Worm (Caenorhabditis elegans) whole organism, L1 larva: Measurements from ENCODE around the gene moe-3.

Experiments used
- C34B4.2 ChIP-seq: sonication (generic microtip); optimal IDR thresholded peaks from 2 replicates; lab custom pipeline; 2017; ENCODE audit warnings: mild to moderate bottlenecking, missing genetic modification characterization, missing compliant biosample characterization
- Y116A8C.19 ChIP-seq: sonication (generic microtip); optimal IDR thresholded peaks from 2 replicates; lab custom pipeline; 2016; ENCODE audit warnings: missing compliant biosample characterization, missing genetic modification characterization, borderline replicate concordance
- aha-1 ChIP-seq: fragments of 150-350 bp; optimal IDR thresholded peaks from 2 replicates; lab custom pipeline; 2014; ENCODE audit warnings: missing biosample characterization, missing genetic modification characterization
- alr-1 ChIP-seq: fragments of 200-800 bp; sonication (Bioruptor generic); optimal IDR thresholded peaks from 2 replicates; lab custom pipeline; 2018; ENCODE audit warnings: borderline replicate concordance, mild to moderate bottlenecking, missing genetic modification characterization, missing compliant biosample characterization
- aly-2 ChIP-seq: fragments of 150-350 bp; optimal IDR thresholded peaks from 2 replicates; lab custom pipeline; 2014; ENCODE audit warnings: missing biosample characterization, missing genetic modification characterization
- ceh-8 ChIP-seq: fragments of 200-800 bp; sonication (Bioruptor generic); optimal IDR thresholded peaks from 2 replicates; lab custom pipeline; 2018; ENCODE audit warnings: mild to moderate bottlenecking, missing genetic modification characterization, moderate library complexity, missing compliant biosample characterization
- ceh-82 ChIP-seq, 3 experiments: fragments of 150-350 bp in 1 of 3; sonication (generic microtip) in 2 of 3; optimal IDR thresholded peaks; 2 replicates each; lab custom pipeline; 2014 to 2017; ENCODE audit warnings: missing biosample characterization in 3 of 3, missing genetic modification characterization in 3 of 3
- ceh-88 ChIP-seq: fragments of 200-800 bp; sonication (Bioruptor generic); IDR thresholded peaks from 2 replicates; pipeline ENCODE4 v1.3.6; 2022; ENCODE audit warnings: missing genetic modification characterization, missing compliant biosample characterization
- dpl-1 ChIP-seq, 3 experiments: fragments of 150-350 bp in 2 of 3; sonication (generic microtip) in 1 of 3; optimal IDR thresholded peaks; 2 replicates each; lab custom pipeline; 2014 to 2017; ENCODE audit warnings: missing biosample characterization in 3 of 3, missing genetic modification characterization in 3 of 3, missing genetic modification reagents in 3 of 3
- dsc-1 ChIP-seq: sonication (generic microtip); optimal IDR thresholded peaks from 2 replicates; lab custom pipeline; 2016; ENCODE audit warnings: mild to moderate bottlenecking, missing genetic modification characterization, missing compliant biosample characterization
- efl-1 ChIP-seq, 4 experiments: fragments of 150-350 bp; optimal IDR thresholded peaks in 3 of 4; peaks in 1 of 4; 1 replicate in 1 of 4; 2 replicates in 3 of 4; lab custom pipeline; 2014; ENCODE audit warnings: missing biosample characterization in 2 of 4, missing genetic modification characterization in 2 of 4, missing genetic modification reagents in 2 of 4
- efl-3 ChIP-seq: fragments of 200-800 bp; sonication (Bioruptor generic); optimal IDR thresholded peaks from 2 replicates; lab custom pipeline; 2018; ENCODE audit warnings: mild to moderate bottlenecking, missing genetic modification characterization, missing compliant biosample characterization
- elt-3 ChIP-seq, 6 experiments: fragments of 150-350 bp in 1 of 6; sonication (generic microtip); optimal IDR thresholded peaks; 2 replicates each; lab custom pipeline; 2017 to 2018; ENCODE audit warnings: missing biosample characterization in 6 of 6, missing genetic modification characterization in 6 of 6, inconsistent platforms in 1 of 6
- fkh-10 ChIP-seq: sonication (generic microtip); optimal IDR thresholded peaks from 2 replicates; lab custom pipeline; 2017; ENCODE audit warnings: missing biosample characterization, missing genetic modification reagents, missing genetic modification characterization
- fkh-4 ChIP-seq: sonication (generic microtip); optimal IDR thresholded peaks from 2 replicates; lab custom pipeline; 2016; ENCODE audit warnings: missing compliant biosample characterization, missing genetic modification characterization, borderline replicate concordance
- fos-1 ChIP-seq: fragments of 150-350 bp; optimal IDR thresholded peaks from 2 replicates; lab custom pipeline; 2014; ENCODE audit warnings: missing biosample characterization, missing genetic modification characterization
- grh-1 ChIP-seq: fragments of 200-800 bp; sonication (Bioruptor generic); IDR thresholded peaks from 2 replicates; pipeline ENCODE4 v1.3.6; 2022; ENCODE audit warnings: missing genetic modification reagents, missing genetic modification characterization, missing compliant biosample characterization
- hlh-4 ChIP-seq: sonication (generic microtip); optimal IDR thresholded peaks from 2 replicates; lab custom pipeline; 2016; ENCODE audit warnings: mild to moderate bottlenecking, missing genetic modification characterization, missing compliant biosample characterization
- isw-1 ChIP-seq: fragments of 200-800 bp; sonication (Bioruptor generic); IDR thresholded peaks from 2 replicates; pipeline ENCODE4 v1.3.6; 2022; ENCODE audit warnings: missing genetic modification characterization, missing compliant biosample characterization
- jun-1 ChIP-seq: fragments of 150-350 bp; optimal IDR thresholded peaks from 2 replicates; lab custom pipeline; 2014; ENCODE audit warnings: missing biosample characterization, missing genetic modification reagents, missing genetic modification characterization
- lin-14 ChIP-seq: fragments of 200-800 bp; sonication (Bioruptor generic); optimal IDR thresholded peaks from 2 replicates; lab custom pipeline; 2018; ENCODE audit warnings: mild to moderate bottlenecking, missing genetic modification characterization, moderate library complexity, missing compliant biosample characterization
- lin-35 ChIP-seq, 2 experiments: fragments of 150-350 bp; optimal IDR thresholded peaks; 2 replicates each; lab custom pipeline; 2014; ENCODE audit warnings: missing biosample characterization in 2 of 2, missing genetic modification characterization in 2 of 2, missing genetic modification reagents in 2 of 2
- lin-39 ChIP-seq: fragments of 150-350 bp; optimal IDR thresholded peaks from 2 replicates; lab custom pipeline; 2014; ENCODE audit warnings: missing biosample characterization, missing genetic modification reagents, missing genetic modification characterization
- lir-3 ChIP-seq: sonication (generic microtip); optimal IDR thresholded peaks from 2 replicates; lab custom pipeline; 2016; ENCODE audit warnings: mild to moderate bottlenecking, missing genetic modification characterization, moderate library complexity, missing compliant biosample characterization; ENCODE audit not compliant: poor library complexity
- lsy-2 ChIP-seq, 2 experiments: fragments of 150-350 bp; optimal IDR thresholded peaks; 2 replicates each; lab custom pipeline; 2014; ENCODE audit warnings: missing biosample characterization in 2 of 2, missing genetic modification characterization in 2 of 2
- mdl-1 ChIP-seq, 2 experiments: fragments of 150-350 bp; optimal IDR thresholded peaks; 2 replicates each; lab custom pipeline; 2014 to 2017; ENCODE audit warnings: missing biosample characterization in 2 of 2, missing genetic modification characterization in 2 of 2, inconsistent platforms in 1 of 2
- mep-1 ChIP-seq: fragments of 150-350 bp; optimal IDR thresholded peaks from 2 replicates; lab custom pipeline; 2014; ENCODE audit warnings: missing biosample characterization, missing genetic modification characterization
- nhr-11 ChIP-seq: fragments of 150-350 bp; optimal IDR thresholded peaks from 2 replicates; lab custom pipeline; 2014; ENCODE audit warnings: missing biosample characterization, missing genetic modification characterization
- nhr-12 ChIP-seq: sonication (generic microtip); optimal IDR thresholded peaks from 2 replicates; lab custom pipeline; 2017; ENCODE audit warnings: missing biosample characterization, missing genetic modification characterization
- nhr-19 ChIP-seq: fragments of 200-800 bp; sonication (Bioruptor generic); conservative IDR thresholded peaks from 2 replicates; pipeline ENCODE4 v1.3.6; 2022; ENCODE audit warnings: missing genetic modification characterization, missing compliant biosample characterization
- nhr-20 ChIP-seq: sonication (generic microtip); optimal IDR thresholded peaks from 2 replicates; lab custom pipeline; 2016; ENCODE audit warnings: mild to moderate bottlenecking, missing genetic modification characterization, missing compliant biosample characterization
- nhr-28 ChIP-seq: fragments of 150-350 bp; optimal IDR thresholded peaks from 2 replicates; lab custom pipeline; 2014; ENCODE audit warnings: missing biosample characterization, missing genetic modification characterization
- nhr-47 ChIP-seq: sonication (generic microtip); optimal IDR thresholded peaks from 2 replicates; lab custom pipeline; 2016; ENCODE audit warnings: mild to moderate bottlenecking, missing genetic modification characterization, moderate library complexity, missing compliant biosample characterization
- nhr-71 ChIP-seq: sonication (generic microtip); optimal IDR thresholded peaks from 2 replicates; lab custom pipeline; 2016; ENCODE audit warnings: mild to moderate bottlenecking, missing genetic modification characterization, moderate library complexity, missing compliant biosample characterization
- nhr-77 ChIP-seq: fragments of 150-350 bp; optimal IDR thresholded peaks from 2 replicates; lab custom pipeline; 2014; ENCODE audit warnings: missing biosample characterization, missing genetic modification characterization
- nhr-84 ChIP-seq: sonication (generic microtip); optimal IDR thresholded peaks from 2 replicates; lab custom pipeline; 2017; ENCODE audit warnings: missing biosample characterization, missing genetic modification characterization
- nhr-85 ChIP-seq: sonication (generic microtip); peaks from one replicate; lab custom pipeline; 2016; ENCODE audit warnings: missing genetic modification characterization, inconsistent platforms, missing compliant biosample characterization
- pag-3 ChIP-seq: sonication (generic microtip); optimal IDR thresholded peaks from 2 replicates; lab custom pipeline; 2017; ENCODE audit warnings: missing genetic modification characterization, mild to moderate bottlenecking, missing compliant biosample characterization, antibody characterized with exemption, borderline replicate concordance; ENCODE audit not compliant: insufficient read depth
- pax-3 ChIP-seq: fragments of 200-800 bp; sonication (Bioruptor generic); optimal IDR thresholded peaks from 2 replicates; lab custom pipeline; 2018; ENCODE audit warnings: mild to moderate bottlenecking, missing genetic modification characterization, moderate library complexity, missing compliant biosample characterization
- pqm-1 ChIP-seq: sonication (generic microtip); optimal IDR thresholded peaks from 3 replicates; lab custom pipeline; 2017; ENCODE audit warnings: missing biosample characterization, missing genetic modification characterization
- rnt-1 ChIP-seq: sonication (generic microtip); optimal IDR thresholded peaks from 2 replicates; lab custom pipeline; 2016; ENCODE audit warnings: mild to moderate bottlenecking, missing genetic modification characterization, moderate library complexity, missing compliant biosample characterization
- snpc-4 ChIP-seq: fragments of 150-350 bp; optimal IDR thresholded peaks from 2 replicates; lab custom pipeline; 2014; ENCODE audit warnings: missing biosample characterization, missing genetic modification characterization
- sox-4 ChIP-seq: sonication (generic microtip); optimal IDR thresholded peaks from 2 replicates; lab custom pipeline; 2016; ENCODE audit warnings: missing genetic modification characterization, missing compliant biosample characterization
- tlp-1 ChIP-seq: fragments of 150-350 bp; optimal IDR thresholded peaks from 2 replicates; lab custom pipeline; 2014; ENCODE audit warnings: missing biosample characterization, missing genetic modification characterization
- unc-130 ChIP-seq: fragments of 150-350 bp; optimal IDR thresholded peaks from 2 replicates; lab custom pipeline; 2017; ENCODE audit warnings: missing biosample characterization, missing genetic modification characterization, inconsistent platforms
- unc-30 ChIP-seq: sonication (generic microtip); optimal IDR thresholded peaks from 2 replicates; lab custom pipeline; 2017; ENCODE audit warnings: missing biosample characterization, missing genetic modification characterization
- unc-86 ChIP-seq: sonication (generic microtip); optimal IDR thresholded peaks from 2 replicates; lab custom pipeline; 2016; ENCODE audit warnings: missing genetic modification characterization, missing compliant biosample characterization
- unc-98 ChIP-seq: fragments of 200-800 bp; sonication (Bioruptor generic); IDR thresholded peaks from 2 replicates; pipeline ENCODE4 v1.3.6; 2022; ENCODE audit warnings: missing genetic modification characterization, missing compliant biosample characterization
- xbp-1 ChIP-seq: sonication (generic microtip); optimal IDR thresholded peaks from 2 replicates; lab custom pipeline; 2016; ENCODE audit warnings: missing genetic modification characterization, missing compliant biosample characterization
- zag-1 ChIP-seq: fragments of 150-350 bp; optimal IDR thresholded peaks from 2 replicates; lab custom pipeline; 2014; ENCODE audit warnings: missing biosample characterization, missing genetic modification characterization
- zip-4 ChIP-seq: fragments of 200-800 bp; sonication (Bioruptor generic); optimal IDR thresholded peaks from 2 replicates; lab custom pipeline; 2018; ENCODE audit warnings: mild to moderate bottlenecking, missing genetic modification characterization, moderate library complexity, missing compliant biosample characterization
- ztf-11 ChIP-seq, 2 experiments: sonication (generic microtip); optimal IDR thresholded peaks; 2 replicates each; lab custom pipeline; 2016 to 2017; ENCODE audit warnings: missing genetic modification characterization in 2 of 2, missing biosample characterization in 1 of 2, missing compliant biosample characterization in 1 of 2

moe-3 gene

ce11 chrII:13187188-13187587, 21.7 kb upstream of the moe-3 start, which contains the start of gene mecr-1 (continued):
- TF ChIP-seq lsy-2 (tag; optimal IDR thresholded peaks at IDR 0.05; lab: Kevin White, UChicago) = peak; percentile 48 to 73
- no peak for TF ChIP-seq nhr-19
- TF ChIP-seq nhr-11 (tag; lab: Kevin White, UChicago) = no peak
- no peak for TF ChIP-seq zag-1 (tag; lab: Kevin White, UChicago)
- TF ChIP-seq pag-3 (tag; lab: Kevin White, UChicago) = no peak
- no peak for TF ChIP-seq lir-3 (tag; lab: Kevin White, UChicago)
- no peak for TF ChIP-seq fos-1 (tag; lab: Kevin White, UChicago)
- TF ChIP-seq unc-30 = no peak
- TF ChIP-seq Y116A8C.19 (tag; lab: Kevin White, UChicago) = no peak
- TF ChIP-seq aly-2 (tag; lab: Kevin White, UChicago) = no peak
- no peak for TF ChIP-seq nhr-28 (tag; lab: Kevin White, UChicago)
- peak; percentile 33 for TF ChIP-seq rnt-1 (tag; lab: Kevin White, UChicago)
- no peak for TF ChIP-seq nhr-84
- no peak for TF ChIP-seq xbp-1 (tag; lab: Kevin White, UChicago)
- TF ChIP-seq nhr-12 (tag; lab: Kevin White, UChicago) = no peak
- no peak for TF ChIP-seq fkh-10 (GFP tag; lab: Kevin White, UChicago)
- no peak for TF ChIP-seq lin-14 (GFP tag; lab: Kevin White, UChicago)
- no peak for TF ChIP-seq ztf-11 (tag; optimal IDR thresholded peaks at IDR 0.05; lab: Kevin White, UChicago)
- no peak for TF ChIP-seq mep-1 (tag; lab: Kevin White, UChicago)
- peak in 1 of 6 experiments; percentile 20 for TF ChIP-seq elt-3 (tag; optimal IDR thresholded peaks at IDR 0.05; lab: Kevin White, UChicago)
- no peak for TF ChIP-seq unc-98 (GFP tag; lab: Robert Waterston, UW)
- TF ChIP-seq hlh-4 (tag; lab: Kevin White, UChicago) = no peak
- peak; percentile 64 for TF ChIP-seq nhr-71 (tag; lab: Kevin White, UChicago)
- TF ChIP-seq lin-39 = no peak
- TF ChIP-seq alr-1 (tag; lab: Kevin White, UChicago) = no peak
- TF ChIP-seq tlp-1 (tag; lab: Kevin White, UChicago) = no peak
- peak; percentile 43 to 65 (median 64) for TF ChIP-seq dpl-1 (GFP tag; optimal IDR thresholded peaks at IDR 0.05; lab: Kevin White, UChicago)
- TF ChIP-seq C34B4.2 (tag; lab: Kevin White, UChicago) = no peak
- TF ChIP-seq sox-4 = no peak
- peak; percentile 61 to 69 for TF ChIP-seq efl-1 (optimal IDR thresholded peaks at IDR 0.05; lab: Kevin White, UChicago)
- peak; percentile 67 to 96 for TF ChIP-seq efl-1 (GFP tag; optimal IDR thresholded peaks at IDR 0.05 in 1 of 2; lab: Kevin White, UChicago)
- no peak for TF ChIP-seq unc-130 (tag; lab: Kevin White, UChicago)
- TF ChIP-seq mdl-1 (tag; optimal IDR thresholded peaks at IDR 0.05; lab: Kevin White, UChicago) = no peak
- peak in 2 of 3 experiments; percentile 23 to 36 for TF ChIP-seq ceh-82 (tag; optimal IDR thresholded peaks at IDR 0.05; lab: Kevin White, UChicago)
- 0 out of 2 replicates have a peak, but pooled peaks have one; percentile 18 for TF ChIP-seq isw-1 (GFP tag; lab: Robert Waterston, UW)
- TF ChIP-seq pax-3 (tag; lab: Kevin White, UChicago) = no peak
- no peak for TF ChIP-seq dsc-1 (tag; lab: Kevin White, UChicago)
- no peak for TF ChIP-seq nhr-20
- TF ChIP-seq grh-1 = no peak
- TF ChIP-seq zip-4 (GFP tag; lab: Kevin White, UChicago) = no peak
- TF ChIP-seq snpc-4 (tag; lab: Kevin White, UChicago) = no peak
- no peak for TF ChIP-seq pqm-1 (tag; lab: Kevin White, UChicago)
- no peak for TF ChIP-seq efl-3
- TF ChIP-seq unc-86 (tag; lab: Kevin White, UChicago) = no peak
- TF ChIP-seq aha-1 (tag; lab: Kevin White, UChicago) = no peak
- TF ChIP-seq jun-1 (tag; lab: Kevin White, UChicago) = no peak
- TF ChIP-seq nhr-77 (tag; lab: Kevin White, UChicago) = no peak
- peak; percentile 54 for TF ChIP-seq nhr-47 (tag; lab: Kevin White, UChicago)
- TF ChIP-seq nhr-85 (tag; lab: Kevin White, UChicago) = peak; percentile 76
- TF ChIP-seq fkh-4 (tag; lab: Kevin White, UChicago) = no peak
- TF ChIP-seq ceh-88 (GFP tag; lab: Robert Waterston, UW) = no peak
- no peak for TF ChIP-seq ceh-8 (GFP tag; lab: Kevin White, UChicago)
- peak; percentile 63 to 66 for TF ChIP-seq lin-35 (GFP tag; optimal IDR thresholded peaks at IDR 0.05; lab: Kevin White, UChicago)
